Worm (Caenorhabditis elegans): ENCODE data around the gene chil-5.

- no peak for TF ChIP-seq lsy-2 (tag; optimal IDR thresholded peaks at IDR 0.05)
- no peak for TF ChIP-seq elt-1 (tag; optimal IDR thresholded peaks at IDR 0.05; ENCODE audit: borderline replicate concordance, insufficient read depth)
- TF ChIP-seq unc-39 (tag; optimal IDR thresholded peaks at IDR 0.05), result no peak
- no peak for TF ChIP-seq zip-8 (tag; optimal IDR thresholded peaks at IDR 0.05)
These were observed 14.2 kb downstream of the chil-5 start, which contains the start of gene chil-9 for ce11 chrII:9845239-9845638.
